Fruit fly (Drosophila melanogaster): Measurements from ENCODE around the gene Sdic4.
"Not testable (repeated sequence)": the region's sequence is repeated elsewhere in the genome, so short reads cannot be mapped to it uniquely, and the experiment has no call there.

Gene Sdic4

DNA sequence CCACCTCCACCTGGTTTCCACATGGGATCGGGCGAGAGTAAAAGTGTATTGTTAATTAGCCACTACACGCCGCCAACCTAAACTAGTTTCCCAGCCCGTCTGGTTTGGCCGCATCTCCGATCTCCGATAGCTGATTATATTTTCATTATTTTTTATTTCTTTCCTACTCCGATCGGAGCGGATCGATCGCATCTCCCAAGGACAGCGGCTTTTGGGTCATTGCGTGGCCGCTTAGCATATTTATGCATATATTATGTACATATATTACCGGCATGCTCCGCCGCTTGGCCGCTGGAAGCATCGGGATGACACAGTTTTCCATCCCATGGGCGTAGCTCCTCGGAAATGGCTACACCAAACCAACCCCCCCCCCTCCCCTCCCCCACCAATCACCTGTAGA is 13.1 kb upstream of the Sdic4 start:
- no peak for TF ChIP-seq CTCF (optimal IDR thresholded peaks at IDR 0.05)
- TF ChIP-seq CG8478 (optimal IDR thresholded peaks at IDR 0.05): no peak

DNA sequence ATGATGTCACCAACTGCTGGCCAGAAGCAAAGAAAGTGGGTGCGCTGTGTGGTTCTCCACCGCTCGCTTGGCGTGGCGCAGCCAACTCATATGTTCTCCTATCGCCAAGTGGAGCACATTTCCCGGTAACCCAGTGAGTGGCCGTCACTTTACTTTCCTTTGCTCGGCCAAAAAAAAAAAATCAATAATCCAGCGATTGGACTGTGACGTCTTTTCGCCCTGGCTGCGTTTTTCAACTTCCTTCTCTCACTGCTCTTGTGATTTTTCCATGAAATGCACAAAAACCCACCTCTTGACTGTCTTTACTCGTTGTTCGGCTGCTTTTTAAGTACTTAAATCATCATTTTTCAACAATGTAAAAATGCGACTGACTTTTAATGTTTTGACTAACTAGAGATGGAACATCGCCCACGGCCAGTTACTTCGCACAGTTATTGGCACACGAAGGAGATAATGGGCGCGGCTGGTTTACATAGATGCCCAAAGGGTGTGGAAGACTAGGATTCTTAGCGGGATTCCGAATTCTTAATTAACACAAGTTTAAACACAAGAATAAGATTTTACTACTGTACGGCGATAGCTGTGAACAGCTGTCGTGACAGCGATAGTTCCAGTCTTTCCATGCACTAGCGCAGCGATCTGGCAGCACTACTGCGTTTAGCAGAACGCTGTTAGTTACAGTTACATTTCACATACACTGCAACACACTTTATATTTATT is 11.1 kb upstream of the Sdic4 start, which contains the start of gene sw:
Gene sw (minus strand): TSS at position 589 of the 720 bp plus-strand sequence.
- TF ChIP-seq CTCF (optimal IDR thresholded peaks at IDR 0.05) (peak in 1 of 2 experiments; percentile 26), CG8478 (optimal IDR thresholded peaks at IDR 0.05) (no peak)

DNA sequence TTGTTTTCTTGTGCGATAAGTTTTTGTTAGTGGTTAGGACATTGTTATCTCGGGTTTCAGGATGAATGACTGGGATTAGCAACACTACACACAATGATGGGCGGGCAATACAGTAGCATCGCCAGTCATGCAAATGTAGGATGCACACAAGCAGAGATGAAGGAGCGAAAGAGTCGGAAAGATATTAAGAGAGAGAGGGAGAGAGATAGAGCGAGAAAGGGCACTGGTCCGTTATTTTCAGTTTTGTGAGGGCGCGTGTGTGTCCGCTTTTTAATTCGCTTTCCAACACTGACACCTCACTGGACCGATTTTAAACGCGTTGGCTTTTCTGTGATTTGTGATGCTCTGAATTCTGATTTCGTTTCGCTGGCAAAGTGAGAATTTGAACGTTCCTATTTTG is 6.8 kb upstream of the Sdic4 start:
- TF ChIP-seq CTCF (optimal IDR thresholded peaks at IDR 0.05) (no peak), CG8478 (optimal IDR thresholded peaks at IDR 0.05) (no peak)

DNA sequence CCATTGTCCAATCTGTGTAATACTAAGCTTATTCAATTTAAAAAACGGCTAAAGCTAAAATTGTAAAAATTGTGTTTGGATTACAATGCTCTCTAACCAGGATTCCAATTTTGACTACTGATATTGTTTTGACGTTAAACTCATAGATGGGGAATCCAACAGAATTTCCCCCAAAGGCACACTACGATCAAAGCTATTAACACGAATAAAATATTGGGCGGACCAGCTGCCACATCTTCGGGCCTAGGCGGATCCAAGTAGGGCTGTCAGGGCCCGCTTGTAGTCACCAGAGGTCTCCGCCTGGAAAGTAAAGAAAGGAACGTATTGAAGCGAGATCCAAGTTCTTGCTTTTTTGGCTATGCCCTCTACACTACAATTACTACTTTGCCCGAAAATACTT is 7.7 kb downstream of the Sdic4 start, which contains the start of gene SdicC:
Gene SdicC (minus strand): TSS at position 101 of the 400 bp plus-strand sequence.
- TF ChIP-seq CG8478, CTCF (optimal IDR thresholded peaks at IDR 0.05): not testable (repeated sequence)

DNA sequence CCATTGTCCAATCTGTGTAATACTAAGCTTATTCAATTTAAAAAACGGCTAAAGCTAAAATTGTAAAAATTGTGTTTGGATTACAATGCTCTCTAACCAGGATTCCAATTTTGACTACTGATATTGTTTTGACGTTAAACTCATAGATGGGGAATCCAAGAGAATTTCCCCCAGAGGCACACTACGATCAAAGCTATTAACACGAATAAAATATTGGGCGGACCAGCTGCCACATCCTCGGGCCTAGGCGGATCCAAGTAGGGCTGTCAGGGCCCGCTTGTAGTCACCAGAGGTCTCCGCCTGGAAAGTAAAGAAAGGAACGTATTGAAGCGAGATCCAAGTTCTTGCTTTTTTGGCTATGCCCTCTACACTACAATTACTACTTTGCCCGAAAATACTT is 15.3 kb downstream of the Sdic4 start, which contains the start of gene SdicB:
Gene SdicB (minus strand): TSS at position 101 of the 400 bp plus-strand sequence.
- TF ChIP-seq CTCF, CG8478 (optimal IDR thresholded peaks at IDR 0.05): not testable (repeated sequence)

DNA sequence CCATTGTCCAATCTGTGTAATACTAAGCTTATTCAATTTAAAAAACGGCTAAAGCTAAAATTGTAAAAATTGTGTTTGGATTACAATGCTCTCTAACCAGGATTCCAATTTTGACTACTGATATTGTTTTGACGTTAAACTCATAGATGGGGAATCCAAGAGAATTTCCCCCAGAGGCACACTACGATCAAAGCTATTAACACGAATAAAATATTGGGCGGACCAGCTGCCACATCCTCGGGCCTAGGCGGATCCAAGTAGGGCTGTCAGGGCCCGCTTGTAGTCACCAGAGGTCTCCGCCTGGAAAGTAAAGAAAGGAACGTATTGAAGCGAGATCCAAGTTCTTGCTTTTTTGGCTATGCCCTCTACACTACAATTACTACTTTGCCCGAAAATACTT is 23.0 kb downstream of the Sdic4 start, which contains the start of gene SdicA:
Gene SdicA (minus strand): TSS at position 101 of the 400 bp plus-strand sequence.
- not testable (repeated sequence) for TF ChIP-seq CG8478, CTCF (optimal IDR thresholded peaks at IDR 0.05)

DNA sequence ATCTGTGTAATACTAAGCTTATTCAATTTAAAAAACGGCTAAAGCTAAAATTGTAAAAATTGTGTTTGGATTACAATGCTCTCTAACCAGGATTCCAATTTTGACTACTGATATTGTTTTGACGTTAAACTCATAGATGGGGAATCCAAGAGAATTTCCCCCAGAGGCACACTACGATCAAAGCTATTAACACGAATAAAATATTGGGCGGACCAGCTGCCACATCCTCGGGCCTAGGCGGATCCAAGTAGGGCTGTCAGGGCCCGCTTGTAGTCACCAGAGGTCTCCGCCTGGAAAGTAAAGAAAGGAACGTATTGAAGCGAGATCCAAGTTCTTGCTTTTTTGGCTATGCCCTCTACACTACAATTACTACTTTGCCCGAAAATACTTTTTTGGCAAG is 30.7 kb downstream of the Sdic4 start, which contains the start of gene Sdic3:
Gene Sdic3 (minus strand): TSS at position 101 of the 400 bp plus-strand sequence.
- not testable (repeated sequence) for TF ChIP-seq CG8478, CTCF (optimal IDR thresholded peaks at IDR 0.05)

DNA sequence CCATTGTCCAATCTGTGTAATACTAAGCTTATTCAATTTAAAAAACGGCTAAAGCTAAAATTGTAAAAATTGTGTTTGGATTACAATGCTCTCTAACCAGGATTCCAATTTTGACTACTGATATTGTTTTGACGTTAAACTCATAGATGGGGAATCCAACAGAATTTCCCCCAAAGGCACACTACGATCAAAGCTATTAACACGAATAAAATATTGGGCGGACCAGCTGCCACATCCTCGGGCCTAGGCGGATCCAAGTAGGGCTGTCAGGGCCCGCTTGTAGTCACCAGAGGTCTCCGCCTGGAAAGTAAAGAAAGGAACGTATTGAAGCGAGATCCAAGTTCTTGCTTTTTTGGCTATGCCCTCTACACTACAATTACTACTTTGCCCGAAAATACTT is 38.4 kb downstream of the Sdic4 start, which contains the start of gene Sdic2:
Gene Sdic2 (minus strand): TSS at position 101 of the 400 bp plus-strand sequence.
- TF ChIP-seq CG8478, CTCF (optimal IDR thresholded peaks at IDR 0.05): not testable (repeated sequence)

DNA sequence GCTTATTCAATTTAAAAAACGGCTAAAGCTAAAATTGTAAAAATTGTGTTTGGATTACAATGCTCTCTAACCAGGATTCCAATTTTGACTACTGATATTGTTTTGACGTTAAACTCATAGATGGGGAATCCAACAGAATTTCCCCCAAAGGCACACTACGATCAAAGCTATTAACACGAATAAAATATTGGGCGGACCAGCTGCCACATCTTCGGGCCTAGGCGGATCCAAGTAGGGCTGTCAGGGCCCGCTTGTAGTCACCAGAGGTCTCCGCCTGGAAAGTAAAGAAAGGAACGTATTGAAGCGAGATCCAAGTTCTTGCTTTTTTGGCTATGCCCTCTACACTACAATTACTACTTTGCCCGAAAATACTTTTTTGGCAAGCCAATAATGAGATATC is 46.3 kb downstream of the Sdic4 start, which contains the start of gene Sdic1:
Gene Sdic1 (minus strand): TSS at position 101 of the 400 bp plus-strand sequence.
- TF ChIP-seq CG8478, CTCF (optimal IDR thresholded peaks at IDR 0.05): not testable (repeated sequence)

DNA sequence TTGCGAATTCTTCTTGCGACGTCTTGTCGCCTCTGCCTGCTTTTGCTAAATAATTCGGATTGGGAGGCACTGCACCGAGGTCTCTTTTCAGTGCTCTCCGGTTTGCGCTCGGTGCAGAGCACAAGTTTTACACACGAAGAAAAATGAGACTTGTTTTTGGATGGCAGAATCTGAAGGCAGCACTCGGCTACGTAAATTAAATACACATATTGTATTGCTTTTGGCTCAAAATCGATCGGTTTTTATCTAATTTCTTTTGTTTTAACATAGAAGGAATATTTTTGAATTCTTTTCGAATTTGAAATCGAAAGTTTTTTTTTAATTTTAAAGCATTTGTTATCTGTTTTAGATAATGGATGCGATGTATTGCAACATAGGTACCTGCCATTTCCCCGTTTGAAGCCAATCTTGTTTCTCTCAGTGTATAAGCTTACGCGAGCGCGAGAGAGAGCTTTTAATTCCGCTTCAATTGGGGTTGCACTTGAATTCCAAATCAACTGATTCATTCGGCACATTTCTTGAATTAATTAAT is 51.3 kb downstream of the Sdic4 start, which contains the start of gene AnxB10:
Gene AnxB10 (minus strand): TSS at position 51 of the 532 bp plus-strand sequence.
- TF ChIP-seq CTCF (optimal IDR thresholded peaks at IDR 0.05) (no peak), CG8478 (optimal IDR thresholded peaks at IDR 0.05) (no peak)

All from S2 (cell line).